Worm (Caenorhabditis elegans): ENCODE data around the gene ZK1055.7.

DNA sequence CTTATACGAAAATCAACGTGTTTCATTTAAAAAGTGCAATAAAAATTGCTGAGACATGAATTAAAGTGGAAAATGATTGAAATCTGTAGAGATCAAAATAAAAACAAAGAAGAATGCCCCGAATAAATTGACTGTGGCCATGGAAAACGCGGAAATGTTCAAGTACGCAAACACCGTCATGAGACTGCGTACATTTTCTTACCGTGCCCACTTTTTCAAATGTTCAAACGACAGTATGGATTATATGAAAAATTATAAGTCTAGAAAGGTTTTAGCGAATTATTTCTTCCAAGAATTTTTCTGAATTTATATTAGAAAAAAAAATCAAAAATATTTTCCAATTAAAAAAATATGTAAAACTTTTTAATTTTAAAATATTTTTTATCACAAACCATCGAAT lies 6.3 kb upstream of the ZK1055.7 start:
- TF ChIP-seq nhr-12 (tag; optimal IDR thresholded peaks at IDR 0.05) (no peak), lsy-2 (tag; optimal IDR thresholded peaks at IDR 0.05) (peak; percentile 87), mep-1 (tag; optimal IDR thresholded peaks at IDR 0.05) (no peak), nhr-237 (tag; optimal IDR thresholded peaks at IDR 0.05) (no peak), unc-62 (GFP tag; optimal IDR thresholded peaks at IDR 0.05) (no peak), elt-3 (tag; optimal IDR thresholded peaks at IDR 0.05) (no peak), nhr-76 (tag; optimal IDR thresholded peaks at IDR 0.05) (no peak)

All from whole organism, mixed stage, embryonic.